Worm (Caenorhabditis elegans) whole organism, young adult: ENCODE measurements around the gene W04G3.5.

Source experiments
- B0261.1 ChIP-seq: sonication (generic microtip); optimal IDR thresholded peaks from 2 replicates; lab custom pipeline; 2016; ENCODE audit warnings: mild to moderate bottlenecking, missing genetic modification characterization, moderate library complexity, missing compliant biosample characterization
- B0336.3 ChIP-seq: fragments of 200-800 bp; sonication (Bioruptor generic); IDR thresholded peaks from 2 replicates; pipeline ENCODE4 v1.3.6; 2022; ENCODE audit warnings: missing genetic modification characterization, missing compliant biosample characterization
- F23B12.7 ChIP-seq: sonication (generic microtip); optimal IDR thresholded peaks from 2 replicates; lab custom pipeline; 2017; ENCODE audit warnings: missing genetic modification characterization, mild to moderate bottlenecking, missing compliant biosample characterization, antibody characterized with exemption, moderate library complexity; ENCODE audit not compliant: insufficient read depth
- F52B5.7 ChIP-seq: sonication (generic microtip); optimal IDR thresholded peaks from 2 replicates; lab custom pipeline; 2016; ENCODE audit warnings: mild to moderate bottlenecking, missing genetic modification characterization, missing compliant biosample characterization
- Y53F4B.3 ChIP-seq: fragments of 200-800 bp; sonication (Bioruptor generic); IDR thresholded peaks from 2 replicates; pipeline ENCODE4 v1.3.6; 2022; ENCODE audit warnings: missing genetic modification reagents, missing genetic modification characterization, missing compliant biosample characterization
- Y56A3A.18 ChIP-seq: fragments of 200-800 bp; sonication (Bioruptor generic); IDR thresholded peaks from 2 replicates; pipeline ENCODE4 v1.3.6; 2022; ENCODE audit warnings: missing genetic modification reagents, missing genetic modification characterization, missing compliant biosample characterization
- Y95B8A.8 ChIP-seq: fragments of 200-800 bp; sonication (Bioruptor generic); IDR thresholded peaks from 2 replicates; pipeline ENCODE4 v1.3.6; 2022; ENCODE audit warnings: missing genetic modification reagents, missing genetic modification characterization, missing compliant biosample characterization
- atf-7 ChIP-seq: sonication (generic microtip); optimal IDR thresholded peaks from 2 replicates; lab custom pipeline; 2017; ENCODE audit warnings: mild to moderate bottlenecking, missing genetic modification characterization, missing compliant biosample characterization
- athp-1 ChIP-seq: sonication (generic microtip); optimal IDR thresholded peaks from 2 replicates; lab custom pipeline; 2017; ENCODE audit warnings: mild to moderate bottlenecking, missing genetic modification characterization, missing compliant biosample characterization
- ceh-79 ChIP-seq: sonication (generic microtip); optimal IDR thresholded peaks from 2 replicates; lab custom pipeline; 2017; ENCODE audit warnings: mild to moderate bottlenecking, missing genetic modification characterization, missing compliant biosample characterization
- die-1 ChIP-seq: sonication (generic microtip); optimal IDR thresholded peaks from 2 replicates; lab custom pipeline; 2016; ENCODE audit warnings: missing genotype, mild to moderate bottlenecking, missing genetic modification characterization, missing compliant biosample characterization
- dox-1 ChIP-seq: fragments of 200-800 bp; sonication (Bioruptor generic); IDR thresholded peaks from 2 replicates; pipeline ENCODE4 v1.3.6; 2022; ENCODE audit warnings: missing genetic modification reagents, missing genetic modification characterization, missing compliant biosample characterization
- dpff-1 ChIP-seq: sonication (generic microtip); optimal IDR thresholded peaks from 2 replicates; lab custom pipeline; 2017; ENCODE audit warnings: mild to moderate bottlenecking, missing genetic modification characterization, missing compliant biosample characterization
- egrh-3 ChIP-seq: fragments of 200-800 bp; sonication (Bioruptor generic); IDR thresholded peaks from 2 replicates; pipeline ENCODE4 v1.3.6; 2022; ENCODE audit warnings: missing genetic modification reagents, missing genetic modification characterization, missing compliant biosample characterization
- ekl-4 ChIP-seq: fragments of 200-800 bp; sonication (Bioruptor generic); IDR thresholded peaks from 2 replicates; pipeline ENCODE4 v1.3.6; 2022; ENCODE audit warnings: missing genetic modification reagents, missing genetic modification characterization, missing compliant biosample characterization
- ets-4 ChIP-seq: fragments of 200-800 bp; sonication (Bioruptor generic); optimal IDR thresholded peaks from 2 replicates; lab custom pipeline; 2018; ENCODE audit warnings: mild to moderate bottlenecking, missing genetic modification characterization, missing compliant biosample characterization
- fkh-3 ChIP-seq: sonication (generic microtip); optimal IDR thresholded peaks from 2 replicates; lab custom pipeline; 2016; ENCODE audit warnings: mild to moderate bottlenecking, missing genetic modification characterization, missing compliant biosample characterization
- hlh-26 ChIP-seq: fragments of 200-800 bp; sonication (Bioruptor generic); conservative IDR thresholded peaks from 2 replicates; pipeline ENCODE4 v1.3.6; 2022; ENCODE audit warnings: missing genetic modification reagents, missing genetic modification characterization, missing compliant biosample characterization
- hmg-1.2 ChIP-seq: fragments of 200-800 bp; sonication (Bioruptor generic); IDR thresholded peaks from 2 replicates; pipeline ENCODE4 v1.3.6; 2022; ENCODE audit warnings: missing genetic modification reagents, missing genetic modification characterization, missing compliant biosample characterization
- lag-1 ChIP-seq: fragments of 200-800 bp; sonication (Bioruptor generic); IDR thresholded peaks from 2 replicates; pipeline ENCODE4 v1.3.6; 2022; ENCODE audit warnings: missing genetic modification reagents, missing genetic modification characterization, missing compliant biosample characterization
- let-526 ChIP-seq: fragments of 200-800 bp; sonication (Bioruptor generic); IDR thresholded peaks from 2 replicates; pipeline ENCODE4 v1.3.6; 2022; ENCODE audit warnings: missing genetic modification reagents, missing genetic modification characterization, missing compliant biosample characterization
- let-607 ChIP-seq, 2 experiments: fragments of 200-800 bp in 1 of 2; sonication (Bioruptor generic) in 1 of 2; sonication (generic microtip) in 1 of 2; optimal IDR thresholded peaks; 2 replicates each; lab custom pipeline; 2016 to 2018; ENCODE audit warnings: mild to moderate bottlenecking in 2 of 2, missing compliant biosample characterization in 2 of 2, missing genetic modification characterization in 2 of 2, moderate library complexity in 2 of 2, missing genotype in 1 of 2
- lin-26 ChIP-seq: fragments of 200-800 bp; sonication (Bioruptor generic); IDR thresholded peaks from 2 replicates; pipeline ENCODE4 v1.3.6; 2022; ENCODE audit warnings: missing genetic modification reagents, missing genetic modification characterization, missing compliant biosample characterization
- lin-35 ChIP-seq, 3 experiments: fragments of 150-350 bp in 2 of 3; sonication (generic microtip) in 1 of 3; optimal IDR thresholded peaks; 2 replicates each; lab custom pipeline; 2014 to 2018; ENCODE audit warnings: missing biosample characterization in 3 of 3, missing genetic modification characterization in 3 of 3, missing genetic modification reagents in 3 of 3
- lin-54 ChIP-seq: fragments of 200-800 bp; sonication (Bioruptor generic); optimal IDR thresholded peaks from 2 replicates; lab custom pipeline; 2018; ENCODE audit warnings: mild to moderate bottlenecking, missing genetic modification characterization, missing compliant biosample characterization
- lsy-27 ChIP-seq: sonication (generic microtip); optimal IDR thresholded peaks from 2 replicates; lab custom pipeline; 2017; ENCODE audit warnings: missing genetic modification characterization, mild to moderate bottlenecking, missing compliant biosample characterization, antibody characterized with exemption, missing genotype, borderline replicate concordance; ENCODE audit not compliant: insufficient read depth
- mxl-1 ChIP-seq: sonication (generic microtip); optimal IDR thresholded peaks from 2 replicates; lab custom pipeline; 2016; ENCODE audit warnings: missing genetic modification characterization, missing compliant biosample characterization
- nhr-120 ChIP-seq: fragments of 200-800 bp; sonication (Bioruptor generic); IDR thresholded peaks from 2 replicates; pipeline ENCODE4 v1.3.6; 2022; ENCODE audit warnings: missing genetic modification characterization, missing compliant biosample characterization
- nhr-80 ChIP-seq: sonication (generic microtip); optimal IDR thresholded peaks from 2 replicates; lab custom pipeline; 2016; ENCODE audit warnings: missing genetic modification characterization, missing compliant biosample characterization
- pha-4 ChIP-seq: fragments of 150-350 bp; sonication (generic microtip); optimal IDR thresholded peaks from 2 replicates; lab custom pipeline; 2014; ENCODE audit warnings: missing biosample characterization, missing genetic modification reagents, missing genetic modification characterization
- rec-8 ChIP-seq, 2 experiments: sonication (generic microtip); optimal IDR thresholded peaks; 2 replicates each; lab custom pipeline; 2016; ENCODE audit warnings: mild to moderate bottlenecking in 2 of 2, missing genetic modification characterization in 2 of 2, missing genetic modification reagents in 2 of 2, missing genotype in 2 of 2, missing biosample characterization in 1 of 2, missing compliant biosample characterization in 1 of 2, moderate library complexity in 1 of 2
- ztf-18 ChIP-seq: sonication (generic microtip); optimal IDR thresholded peaks from 2 replicates; lab custom pipeline; 2016; ENCODE audit warnings: missing genotype, mild to moderate bottlenecking, missing genetic modification characterization, missing compliant biosample characterization
- ztf-26 ChIP-seq: sonication (generic microtip); optimal IDR thresholded peaks from 2 replicates; lab custom pipeline; 2017; ENCODE audit warnings: missing genetic modification characterization, missing compliant biosample characterization

The W04G3.5 gene

ce11 chrX:11035563-11035962, 37.9 kb upstream of the W04G3.5 start:
- TF ChIP-seq Y56A3A.18, result no peak
- TF ChIP-seq dpff-1 (tag; lab: Kevin White, UChicago), result no peak
- no peak for TF ChIP-seq lsy-27 (tag; lab: Kevin White, UChicago)
- no peak for TF ChIP-seq F52B5.7 (tag; lab: Kevin White, UChicago)
- TF ChIP-seq lin-35 (GFP tag; optimal IDR thresholded peaks at IDR 0.05; lab: Kevin White, UChicago), result no peak
- TF ChIP-seq nhr-120 (GFP tag; lab: Robert Waterston, UW), result no peak
- no peak for TF ChIP-seq Y95B8A.8 (GFP tag; lab: Robert Waterston, UW)

DNA sequence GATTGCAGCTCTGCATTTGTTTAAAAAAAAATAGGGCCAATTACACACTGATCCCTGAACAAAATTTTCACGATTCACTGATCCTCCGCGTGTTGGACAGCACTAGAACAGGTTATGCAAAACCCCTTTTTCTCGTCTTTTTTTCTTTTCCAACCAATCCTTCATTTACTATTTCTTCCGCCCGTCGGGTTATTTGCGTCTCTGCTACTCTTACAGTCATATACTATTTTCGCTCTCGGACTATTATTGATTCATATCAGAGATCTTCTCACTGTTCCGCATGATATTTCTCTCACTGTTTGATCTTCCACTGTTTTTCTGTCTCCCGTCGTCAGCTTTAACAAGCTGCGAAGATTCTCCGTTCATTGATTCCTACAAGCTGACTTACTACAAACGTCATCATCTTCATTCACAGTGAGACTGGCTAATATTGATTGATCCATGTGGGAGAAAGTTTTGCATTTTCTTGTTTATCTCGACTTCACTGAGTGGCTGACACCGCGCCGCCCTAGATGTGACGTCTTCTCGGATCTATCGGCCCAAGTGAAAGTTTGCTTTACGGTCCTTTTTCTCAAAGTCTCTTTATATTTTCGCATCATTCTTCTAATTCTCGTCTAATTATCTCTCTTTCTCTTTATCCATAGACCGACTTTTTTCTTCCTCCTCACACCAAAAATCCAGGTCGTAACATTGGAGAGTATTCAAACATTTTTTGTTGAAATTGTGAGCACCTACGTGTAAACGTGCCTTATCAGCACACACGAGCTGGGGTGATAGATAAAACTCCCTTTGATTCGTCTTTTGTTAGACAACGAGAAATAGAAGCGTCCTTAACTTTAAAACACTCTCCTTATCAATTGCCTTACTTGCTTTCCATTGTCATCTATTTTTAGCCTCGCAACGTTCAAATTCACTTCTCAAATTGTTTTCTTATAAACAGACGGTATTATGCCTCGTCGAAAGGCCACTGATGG, 37.1 kb upstream of the W04G3.5 start:
- peak; percentile 20; the same call in 1 of the 2 replicates for TF ChIP-seq hmg-1.2 (GFP tag; lab: Robert Waterston, UW)
- TF ChIP-seq ztf-18, result no peak
- peak; percentile 53 for TF ChIP-seq nhr-80 (tag; lab: Kevin White, UChicago)

- TF ChIP-seq let-526 (GFP tag; lab: Robert Waterston, UW) (no peak), B0336.3 (no peak), F23B12.7 (tag; lab: Kevin White, UChicago) (no peak), lag-1 (GFP tag; lab: Robert Waterston, UW) (no peak), ceh-79 (tag; lab: Kevin White, UChicago) (no peak), Y53F4B.3 (GFP tag; lab: Robert Waterston, UW) (no peak), rec-8 (tag; optimal IDR thresholded peaks at IDR 0.05; lab: Kevin White, UChicago) (no peak), mxl-1 (tag; lab: Kevin White, UChicago) (no peak), ztf-26 (no peak), athp-1 (tag; lab: Kevin White, UChicago) (no peak), ekl-4 (GFP tag; lab: Robert Waterston, UW) (no peak)
Observed at ce11 chrX:11038221-11038620, 35.2 kb upstream of the W04G3.5 start.

ce11 chrX:11042777-11043176, 30.7 kb upstream of the W04G3.5 start, which contains the start of gene C09F12.3:
Gene C09F12.3, minus strand, starts transcription at chrX:11042877.
- no peak for TF ChIP-seq die-1
- TF ChIP-seq egrh-3 (GFP tag; lab: Robert Waterston, UW), result no peak
- no peak for TF ChIP-seq lin-54 (GFP tag; lab: Kevin White, UChicago)
- no peak for TF ChIP-seq B0261.1 (tag; lab: Kevin White, UChicago)
- TF ChIP-seq fkh-3, result no peak

- peak; percentile 54; the same call in 1 of the 2 replicates for TF ChIP-seq dox-1 (GFP tag; lab: Robert Waterston, UW)
- TF ChIP-seq pha-4, result peak; percentile 64
- peak; percentile 22 for TF ChIP-seq ets-4 (GFP tag; lab: Kevin White, UChicago)
- TF ChIP-seq nhr-80 (tag; lab: Kevin White, UChicago), result peak; percentile 96
- TF ChIP-seq atf-7 (tag; lab: Kevin White, UChicago), result peak; percentile 72
- no peak for TF ChIP-seq lin-26 (GFP tag; lab: Robert Waterston, UW)
- no peak for TF ChIP-seq hlh-26
- TF ChIP-seq let-607 (tag; optimal IDR thresholded peaks at IDR 0.05; lab: Kevin White, UChicago), result peak in 1 of 2 experiments; percentile 51
Observed at ce11 chrX:11047183-11047582, 26.3 kb upstream of the W04G3.5 start, which contains the start of gene clc-1. Gene clc-1, plus strand, starts transcription at chrX:11047446.
